Worm (Caenorhabditis elegans): ENCODE measurements around the gene dop-3.

The dop-3 gene

ce11 chrX:6518537-6518936 lies 51.0 kb downstream of the dop-3 start, which contains the start of gene ets-4:
Gene ets-4 (plus strand): TSS chrX:6518883.
- TF ChIP-seq fos-1 (tag; optimal IDR thresholded peaks at IDR 0.05) = no peak
- TF ChIP-seq nhr-77 (tag; optimal IDR thresholded peaks at IDR 0.05) = no peak
- no peak for TF ChIP-seq nhr-25 (tag; optimal IDR thresholded peaks at IDR 0.05)
- no peak for TF ChIP-seq mml-1 (tag; optimal IDR thresholded peaks at IDR 0.05)
- no peak for TF ChIP-seq unc-62 (GFP tag; optimal IDR thresholded peaks at IDR 0.05)
- no peak for TF ChIP-seq sea-2 (GFP tag; optimal IDR thresholded peaks at IDR 0.05)
- TF ChIP-seq pha-4 (tag; optimal IDR thresholded peaks at IDR 0.05) = peak; percentile 43
- no peak for TF ChIP-seq nhr-23 (tag; optimal IDR thresholded peaks at IDR 0.05)
- TF ChIP-seq zag-1 (tag; optimal IDR thresholded peaks at IDR 0.05) = no peak
- TF ChIP-seq ceh-16 (tag; optimal IDR thresholded peaks at IDR 0.05) = no peak
- TF ChIP-seq nhr-12 (tag; optimal IDR thresholded peaks at IDR 0.05) = no peak
- no peak for TF ChIP-seq skn-1 (tag; optimal IDR thresholded peaks at IDR 0.05)
- no peak for TF ChIP-seq egl-27 (tag; optimal IDR thresholded peaks at IDR 0.05)
- TF ChIP-seq ceh-82 (tag; optimal IDR thresholded peaks at IDR 0.05) = no peak
- TF ChIP-seq nfya-1 (tag; optimal IDR thresholded peaks at IDR 0.05; ENCODE audit: insufficient read depth) = no peak
- peak; percentile 39 for TF ChIP-seq ceh-28 (tag; optimal IDR thresholded peaks at IDR 0.05)
- TF ChIP-seq ZK546.5 (tag; optimal IDR thresholded peaks at IDR 0.05) = no peak
- no peak for TF ChIP-seq lin-15B (tag; optimal IDR thresholded peaks at IDR 0.05)
- peak; percentile 99 for TF ChIP-seq elt-2 (tag; optimal IDR thresholded peaks at IDR 0.05)
- TF ChIP-seq unc-39 (tag; optimal IDR thresholded peaks at IDR 0.05) = no peak
- peak; percentile 97 for TF ChIP-seq pqm-1 (tag; optimal IDR thresholded peaks at IDR 0.05)
- no peak for TF ChIP-seq mdl-1 (tag; optimal IDR thresholded peaks at IDR 0.05)
- TF ChIP-seq lin-39 (tag; optimal IDR thresholded peaks at IDR 0.05) = no peak
- TF ChIP-seq ztf-4 (tag; optimal IDR thresholded peaks at IDR 0.05) = no peak
- no peak for TF ChIP-seq egl-5 (tag; optimal IDR thresholded peaks at IDR 0.05)
- no peak for TF ChIP-seq ama-1 (optimal IDR thresholded peaks at IDR 0.05)
- TF ChIP-seq nhr-11 (tag; optimal IDR thresholded peaks at IDR 0.05) = no peak
- no peak for TF ChIP-seq aly-2 (tag; optimal IDR thresholded peaks at IDR 0.05)
- TF ChIP-seq jun-1 (tag; optimal IDR thresholded peaks at IDR 0.05) = peak; percentile 48

- TF ChIP-seq pqm-1 (tag; optimal IDR thresholded peaks at IDR 0.05) (peak; percentile 22), elt-1 (tag; optimal IDR thresholded peaks at IDR 0.05) (no peak), pha-4 (tag; optimal IDR thresholded peaks at IDR 0.05) (peak; percentile 2), skn-1 (tag; optimal IDR thresholded peaks at IDR 0.05) (peak; percentile 47), elt-2 (tag; optimal IDR thresholded peaks at IDR 0.05) (peak; percentile 96)
Observed at ce11 chrX:6517025-6517770, 52.3 kb downstream of the dop-3 start.

ce11 chrX:6515267-6515666 lies 54.3 kb downstream of the dop-3 start:
- TF ChIP-seq ztf-4 (tag; optimal IDR thresholded peaks at IDR 0.05) (no peak), hmg-11 (tag; optimal IDR thresholded peaks at IDR 0.05) (no peak), ama-1 (optimal IDR thresholded peaks at IDR 0.05) (no peak), pha-4 (tag; optimal IDR thresholded peaks at IDR 0.05) (no peak), nhr-23 (tag; optimal IDR thresholded peaks at IDR 0.05) (peak; percentile 95), eor-1 (tag; optimal IDR thresholded peaks at IDR 0.05) (no peak), nhr-43 (tag; optimal IDR thresholded peaks at IDR 0.05; ENCODE audit: poor library complexity, severe bottlenecking) (peak; percentile 28), aly-2 (tag; optimal IDR thresholded peaks at IDR 0.05) (no peak), nfya-1 (tag; optimal IDR thresholded peaks at IDR 0.05; ENCODE audit: insufficient read depth) (no peak), lin-39 (tag; optimal IDR thresholded peaks at IDR 0.05) (no peak), sea-2 (GFP tag; optimal IDR thresholded peaks at IDR 0.05) (no peak), ZK546.5 (tag; optimal IDR thresholded peaks at IDR 0.05) (no peak), skn-1 (tag; optimal IDR thresholded peaks at IDR 0.05) (no peak), nhr-25 (tag; optimal IDR thresholded peaks at IDR 0.05) (peak; percentile 78), unc-62 (GFP tag; optimal IDR thresholded peaks at IDR 0.05) (peak; percentile 10)

- TF ChIP-seq ztf-4 (tag; optimal IDR thresholded peaks at IDR 0.05) (no peak), elt-3 (tag; optimal IDR thresholded peaks at IDR 0.05) (peak in 1 of 3 experiments; percentile 32), nhr-23 (tag; optimal IDR thresholded peaks at IDR 0.05) (peak; percentile 61), elt-2 (tag; optimal IDR thresholded peaks at IDR 0.05) (peak; percentile 47), zag-1 (tag; optimal IDR thresholded peaks at IDR 0.05) (no peak), R02D3.7 (tag; optimal IDR thresholded peaks at IDR 0.05) (no peak), nhr-12 (tag; optimal IDR thresholded peaks at IDR 0.05) (no peak), lsy-12 (tag; optimal IDR thresholded peaks at IDR 0.05) (no peak)
Observed at ce11 chrX:6514466-6514865, 55.1 kb downstream of the dop-3 start.

Data from whole organism, L3 larva.